Fruit fly (Drosophila melanogaster): Measurements from ENCODE around the gene CG31300.

The CG31300 gene

DNA sequence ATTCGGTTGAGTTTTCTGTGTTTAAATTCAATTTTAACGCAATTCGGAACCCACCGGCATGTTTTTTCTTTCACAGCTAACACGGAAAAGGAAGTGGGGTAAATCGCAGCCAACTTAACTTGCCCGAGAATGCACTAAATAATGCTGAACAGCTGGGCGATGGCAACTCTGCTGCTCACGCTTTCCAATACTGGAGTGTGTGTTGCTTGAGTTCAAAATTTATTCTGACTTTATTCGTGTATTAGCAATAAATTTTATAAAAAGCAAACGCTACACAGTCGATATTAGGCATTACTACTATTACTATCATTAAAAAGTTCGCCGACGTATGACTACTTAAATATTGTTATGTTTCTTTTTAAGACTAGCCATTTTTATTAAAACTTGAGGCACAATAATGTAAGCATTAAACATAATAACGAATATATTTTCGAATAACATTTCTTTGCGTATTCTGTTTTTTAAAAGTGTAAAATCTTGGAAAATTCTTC lies 36.0 kb upstream of the CG31300 start, which contains the start of the genes RpS27 and Nup37 (continued):
- TF ChIP-seq CG13296 (GFP tag; optimal IDR thresholded peaks at IDR 0.05) (peak; percentile 98), CG6683 (GFP tag; optimal IDR thresholded peaks at IDR 0.05) (peak; percentile 94), trem (tag; optimal IDR thresholded peaks at IDR 0.05) (peak; percentile 94), onecut (GFP tag; IDR thresholded peaks at IDR 0.05) (peak; percentile 97), CG4424 (GFP tag; optimal IDR thresholded peaks at IDR 0.05) (peak; percentile 98), Neu2 (GFP tag; optimal IDR thresholded peaks at IDR 0.05; ENCODE audit: borderline replicate concordance) (peak; percentile 93), CG18764 (GFP tag; optimal IDR thresholded peaks at IDR 0.05) (peak; percentile 98), CG16779 (GFP tag; IDR thresholded peaks at IDR 0.05) (peak; percentile 97), dpn (GFP tag; optimal IDR thresholded peaks at IDR 0.05) (peak; percentile 95 to 99), p53 (GFP tag; optimal IDR thresholded peaks at IDR 0.05) (peak; percentile 98), kni (GFP tag; optimal IDR thresholded peaks at IDR 0.05) (peak; percentile 100), vnd (GFP tag; IDR thresholded peaks at IDR 0.05; ENCODE audit: partially characterized antibody) (no peak), CG1529 (GFP tag; optimal IDR thresholded peaks at IDR 0.05) (peak; percentile 96), Hmr (GFP tag; optimal IDR thresholded peaks at IDR 0.05) (peak; percentile 99), HHEX (GFP tag; optimal IDR thresholded peaks at IDR 0.05) (peak; percentile 99), fu2 (GFP tag; optimal IDR thresholded peaks at IDR 0.05) (peak; percentile 98), CG5180 (GFP tag; optimal IDR thresholded peaks at IDR 0.05) (peak; percentile 91), Dll (GFP tag; IDR thresholded peaks at IDR 0.05; ENCODE audit: partially characterized antibody) (no peak), Scr (GFP tag; IDR thresholded peaks at IDR 0.05; ENCODE audit: partially characterized antibody) (peak; percentile 41; the same call in 1 of the 2 replicates), schlank (tag; optimal IDR thresholded peaks at IDR 0.05) (peak; percentile 99), br (optimal IDR thresholded peaks at IDR 0.05) (no peak), aop (GFP tag; IDR thresholded peaks at IDR 0.05) (peak; percentile 80; the same call in 1 of the 2 replicates), Atf-2 (GFP tag; optimal IDR thresholded peaks at IDR 0.05) (peak; percentile 97), CG13624 (GFP tag; optimal IDR thresholded peaks at IDR 0.05) (peak; percentile 99), CG15514 (GFP tag; optimal IDR thresholded peaks at IDR 0.05) (peak; percentile 96), Nf-YC (tag; optimal IDR thresholded peaks at IDR 0.05) (peak; percentile 88), maf-S (GFP tag; optimal IDR thresholded peaks at IDR 0.05) (peak; percentile 98), CG11456 (GFP tag; IDR thresholded peaks at IDR 0.05) (peak; percentile 99), B-H1 (GFP tag; IDR thresholded peaks at IDR 0.05) (peak; percentile 90), btn (GFP tag; optimal IDR thresholded peaks at IDR 0.05) (peak; percentile 97), Dad (GFP tag; optimal IDR thresholded peaks at IDR 0.05) (peak; percentile 99), gsb (GFP tag; IDR thresholded peaks at IDR 0.05) (peak; percentile 95), ranshi (GFP tag; IDR thresholded peaks at IDR 0.05) (peak; percentile 96), grn (GFP tag; optimal IDR thresholded peaks at IDR 0.05) (peak; percentile 96), PHDP (tag; optimal IDR thresholded peaks at IDR 0.05) (peak; percentile 96), psq (GFP tag; optimal IDR thresholded peaks at IDR 0.05) (peak; percentile 94), CG7963 (GFP tag; IDR thresholded peaks at IDR 0.05; ENCODE audit: partially characterized antibody) (no peak), CG10274 (GFP tag; optimal IDR thresholded peaks at IDR 0.05) (peak; percentile 96), odd (GFP tag; optimal IDR thresholded peaks at IDR 0.05) (peak; percentile 99), CG7372 (GFP tag; IDR thresholded peaks at IDR 0.05) (peak; percentile 94), fd96Cb (tag; optimal IDR thresholded peaks at IDR 0.05) (peak; percentile 91), ap (GFP tag; IDR thresholded peaks at IDR 0.05) (peak; percentile 95), bigmax (GFP tag; optimal IDR thresholded peaks at IDR 0.05) (peak; percentile 86), fd3F (GFP tag; optimal IDR thresholded peaks at IDR 0.05) (peak; percentile 97), CG4282 (GFP tag; optimal IDR thresholded peaks at IDR 0.05) (peak; percentile 97), CG11247 (GFP tag; IDR thresholded peaks at IDR 0.05) (peak; percentile 99), Chrac-16 (GFP tag; optimal IDR thresholded peaks at IDR 0.05) (peak; percentile 91), Adf1 (GFP tag; IDR thresholded peaks at IDR 0.05) (peak; percentile 79), wor (GFP tag; IDR thresholded peaks at IDR 0.05) (peak; percentile 74), Elba2 (GFP tag; optimal IDR thresholded peaks at IDR 0.05) (peak; percentile 72), YL-1 (GFP tag; optimal IDR thresholded peaks at IDR 0.05) (peak; percentile 100)
